Worm (Caenorhabditis elegans): ENCODE results near the gene sgn-1.

sgn-1 gene

DNA sequence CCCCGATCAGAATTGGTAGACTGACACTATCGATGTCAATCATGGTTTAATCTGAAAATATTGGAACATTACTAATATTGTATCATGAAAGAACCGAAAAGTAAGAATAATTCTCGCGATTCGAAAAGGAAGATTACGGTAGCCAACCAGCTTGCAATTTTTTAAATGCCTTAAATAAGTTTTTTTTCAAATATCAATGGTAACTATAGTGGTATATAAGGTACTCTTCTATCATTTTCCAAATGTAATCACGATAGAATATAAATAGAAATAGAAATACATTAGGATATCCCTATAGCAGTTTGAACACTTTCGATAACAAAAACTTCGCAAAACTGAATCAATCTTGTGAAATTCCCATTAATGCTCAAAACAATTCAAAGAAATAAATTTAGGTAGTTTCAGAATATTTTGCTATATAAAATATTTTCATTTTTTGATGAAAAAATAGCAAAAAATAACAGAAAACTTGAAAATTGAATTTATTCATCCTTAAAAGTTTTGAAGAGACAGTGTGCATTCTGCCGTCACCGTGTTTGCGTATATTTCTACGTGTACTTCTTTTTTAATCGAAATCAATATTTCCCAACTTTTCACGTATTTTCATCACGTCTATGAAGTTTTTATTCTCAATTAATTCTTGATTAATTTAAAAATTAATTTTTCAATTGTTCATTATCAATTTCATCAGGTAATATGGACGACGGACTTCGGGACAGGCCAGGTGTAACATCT lies 27.4 kb upstream of the sgn-1 start, which contains the start of the genes F46C5.9 and rer-1:
Gene F46C5.9 (minus strand): TSS at position 51 of the 735 bp plus-strand sequence.
Gene rer-1 (plus strand): TSS at position 692 of the 735 bp plus-strand sequence.
- TF ChIP-seq Y75B8A.6 (GFP tag; IDR thresholded peaks at IDR 0.05) (no peak), T20F7.1 (GFP tag; optimal IDR thresholded peaks at IDR 0.05) (peak; percentile 33), unc-62 (GFP tag; optimal IDR thresholded peaks at IDR 0.05 in 1 of 2) (no peak), unc-62 (tag; optimal IDR thresholded peaks at IDR 0.05) (no peak), pqm-1 (tag; optimal IDR thresholded peaks at IDR 0.05) (no peak), ceh-62 (tag; optimal IDR thresholded peaks at IDR 0.05) (no peak), ces-1 (GFP tag; optimal IDR thresholded peaks at IDR 0.05) (no peak), nhr-6 (tag; optimal IDR thresholded peaks at IDR 0.05) (peak; percentile 5), nhr-28 (tag; optimal IDR thresholded peaks at IDR 0.05) (peak; percentile 7), pha-4 (GFP tag; IDR thresholded peaks at IDR 0.05) (no peak), pha-4 (tag; optimal IDR thresholded peaks at IDR 0.05) (peak; percentile 75), cey-2 (tag; optimal IDR thresholded peaks at IDR 0.05; ENCODE audit: borderline replicate concordance, insufficient read depth) (no peak), snpc-1.2 (GFP tag; IDR thresholded peaks at IDR 0.05) (no peak), lsy-2 (tag; optimal IDR thresholded peaks at IDR 0.05) (peak in 1 of 2 experiments; percentile 75), Y5F2A.4 (GFP tag; optimal IDR thresholded peaks at IDR 0.05) (no peak), lin-15B (tag; optimal IDR thresholded peaks at IDR 0.05) (no peak), mes-2 (tag; optimal IDR thresholded peaks at IDR 0.05; ENCODE audit: poor library complexity, severe bottlenecking) (peak; percentile 26), jun-1 (tag; optimal IDR thresholded peaks at IDR 0.05) (no peak), rbr-2 (tag; optimal IDR thresholded peaks at IDR 0.05) (peak; percentile 32), hmg-1.1 (GFP tag; IDR thresholded peaks at IDR 0.05) (no peak), zip-2 (tag; optimal IDR thresholded peaks at IDR 0.05) (no peak), hlh-11 (tag; optimal IDR thresholded peaks at IDR 0.05) (no peak), dve-1 (tag; optimal IDR thresholded peaks at IDR 0.05; ENCODE audit: insufficient read depth) (peak; percentile 11), aha-1 (tag) (peak; percentile 55), hif-1 (tag; optimal IDR thresholded peaks at IDR 0.05) (peak in 1 of 2 experiments; percentile 7), dpl-1 (GFP tag; optimal IDR thresholded peaks at IDR 0.05) (peak; percentile 27), mep-1 (tag; optimal IDR thresholded peaks at IDR 0.05) (no peak), php-3 (GFP tag; IDR thresholded peaks at IDR 0.05) (no peak), mdt-29 (GFP tag; IDR thresholded peaks at IDR 0.05) (no peak), F37D6.2 (tag; optimal IDR thresholded peaks at IDR 0.05) (no peak), daf-16 (GFP tag; optimal IDR thresholded peaks at IDR 0.05) (no peak), daf-16 (tag; optimal IDR thresholded peaks at IDR 0.05) (peak; percentile 30), fos-1 (tag; optimal IDR thresholded peaks at IDR 0.05) (no peak), tra-1 (GFP tag; IDR thresholded peaks at IDR 0.05) (no peak)

DNA sequence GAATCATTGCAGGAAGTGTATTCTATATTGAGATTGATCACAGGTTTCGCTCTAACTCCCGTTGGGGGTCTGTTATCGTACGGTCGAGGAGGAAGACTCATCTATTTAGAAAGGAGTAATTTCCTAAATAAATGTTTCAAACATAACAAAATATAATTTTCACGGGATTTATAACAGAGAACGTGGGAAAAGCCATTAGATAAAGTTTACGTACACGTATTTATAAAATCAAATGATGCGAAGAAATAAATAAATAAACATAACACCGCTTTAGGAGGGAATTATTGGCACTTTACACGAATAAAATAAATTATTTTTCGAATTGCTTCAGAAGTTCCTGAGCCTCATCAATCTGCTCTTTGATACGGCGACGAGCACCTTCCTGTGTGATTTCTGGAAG lies 25.0 kb upstream of the sgn-1 start, which contains the start of gene F07H5.10:
Gene F07H5.10 (minus strand): TSS at position 101 of the 400 bp plus-strand sequence.
- TF ChIP-seq ceh-82 (tag; optimal IDR thresholded peaks at IDR 0.05) = no peak
- no peak for TF ChIP-seq attf-4 (tag; optimal IDR thresholded peaks at IDR 0.05)
- no peak for TF ChIP-seq mdl-1 (tag; optimal IDR thresholded peaks at IDR 0.05)
- no peak for TF ChIP-seq T20F7.1 (GFP tag; optimal IDR thresholded peaks at IDR 0.05)
- no peak for TF ChIP-seq ZK546.5 (tag; optimal IDR thresholded peaks at IDR 0.05)
- no peak for TF ChIP-seq zip-11 (GFP tag; IDR thresholded peaks at IDR 0.05)
- TF ChIP-seq aha-1 (tag) = peak; percentile 23

DNA sequence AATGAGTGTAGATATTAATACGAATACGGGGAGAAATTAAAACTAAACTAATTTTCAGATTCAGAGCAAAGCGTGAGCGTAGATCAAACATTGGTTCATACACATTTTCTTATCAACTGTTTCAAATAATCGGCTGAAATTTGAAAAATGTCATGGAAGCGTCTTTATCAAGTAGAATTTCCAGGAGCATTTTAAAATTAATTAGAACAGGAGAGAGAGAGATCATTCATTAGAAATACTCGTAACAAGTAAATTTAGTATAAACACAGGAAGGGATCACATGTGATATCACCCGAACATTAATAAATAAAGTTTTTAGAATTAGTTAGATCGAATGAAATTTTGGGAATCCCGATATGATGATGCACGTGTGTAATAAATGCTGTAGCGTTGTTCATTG lies 23.5 kb upstream of the sgn-1 start, which contains the start of gene pho-13:
Gene pho-13 (minus strand): TSS at position 101 of the 400 bp plus-strand sequence.
- TF ChIP-seq ama-1 (optimal IDR thresholded peaks at IDR 0.05) = no peak
- peak; percentile 18 for TF ChIP-seq pqm-1 (tag; optimal IDR thresholded peaks at IDR 0.05)
- TF ChIP-seq snpc-4 (tag; optimal IDR thresholded peaks at IDR 0.05) = no peak
- TF ChIP-seq hif-1 (tag; optimal IDR thresholded peaks at IDR 0.05) = no peak
